Worm (Caenorhabditis elegans) whole organism, L3 larva: ENCODE data around the gene Y37H2A.12.

Experiments
- R02D3.7 ChIP-seq: fragments of 150-350 bp; optimal IDR thresholded peaks from 2 replicates; lab custom pipeline; 2014; ENCODE audit warnings: missing biosample characterization, missing genetic modification characterization
- ZK546.5 ChIP-seq: sonication (generic microtip); optimal IDR thresholded peaks from 2 replicates; lab custom pipeline; 2017; ENCODE audit warnings: missing biosample characterization, missing genetic modification characterization
- aly-2 ChIP-seq: fragments of 150-350 bp; optimal IDR thresholded peaks from 2 replicates; lab custom pipeline; 2014; ENCODE audit warnings: missing biosample characterization, missing genetic modification characterization
- ama-1 ChIP-seq: fragments of 150-350 bp; optimal IDR thresholded peaks from 2 replicates; lab custom pipeline; 2018
- ceh-16 ChIP-seq: sonication (generic microtip); optimal IDR thresholded peaks from 2 replicates; lab custom pipeline; 2017; ENCODE audit warnings: missing biosample characterization, missing genetic modification characterization
- ceh-9 ChIP-seq: sonication (generic microtip); optimal IDR thresholded peaks from 2 replicates; lab custom pipeline; 2018; ENCODE audit warnings: missing biosample characterization, missing genetic modification characterization
- daf-12 ChIP-seq: fragments of 150-350 bp; optimal IDR thresholded peaks from 2 replicates; lab custom pipeline; 2014; ENCODE audit warnings: missing biosample characterization, missing genetic modification reagents, missing genetic modification characterization
- egl-27 ChIP-seq: sonication (generic microtip); optimal IDR thresholded peaks from 4 replicates; lab custom pipeline; 2017; ENCODE audit warnings: missing biosample characterization, missing genetic modification reagents, missing genetic modification characterization
- elt-1 ChIP-seq: fragments of 150-350 bp; optimal IDR thresholded peaks from 2 replicates; lab custom pipeline; 2014; ENCODE audit warnings: missing biosample characterization, missing genetic modification characterization
- elt-3 ChIP-seq, 3 experiments: fragments of 150-350 bp in 1 of 3; sonication (generic microtip) in 2 of 3; optimal IDR thresholded peaks; 2 replicates in 2 of 3; 4 replicates in 1 of 3; lab custom pipeline; 2014 to 2017; ENCODE audit warnings: missing biosample characterization in 3 of 3, missing genetic modification characterization in 3 of 3
- fkh-10 ChIP-seq: sonication (generic microtip); optimal IDR thresholded peaks from 2 replicates; lab custom pipeline; 2017; ENCODE audit warnings: missing biosample characterization, missing genetic modification reagents, missing genetic modification characterization
- fkh-2 ChIP-seq: fragments of 150-350 bp; optimal IDR thresholded peaks from 2 replicates; lab custom pipeline; 2014; ENCODE audit warnings: missing biosample characterization, missing genetic modification reagents, missing genetic modification characterization
- fos-1 ChIP-seq: fragments of 150-350 bp; optimal IDR thresholded peaks from 2 replicates; lab custom pipeline; 2014; ENCODE audit warnings: missing biosample characterization, missing genetic modification characterization
- hmg-11 ChIP-seq: sonication (generic microtip); optimal IDR thresholded peaks from 2 replicates; lab custom pipeline; 2016; ENCODE audit warnings: missing genetic modification characterization, missing compliant biosample characterization
- lin-39 ChIP-seq: fragments of 150-350 bp; optimal IDR thresholded peaks from 2 replicates; lab custom pipeline; 2018; ENCODE audit warnings: missing biosample characterization, missing genetic modification reagents, missing genetic modification characterization
- lsy-12 ChIP-seq: sonication (generic microtip); optimal IDR thresholded peaks from 2 replicates; lab custom pipeline; 2016; ENCODE audit warnings: mild to moderate bottlenecking, missing genetic modification characterization, missing compliant biosample characterization
- nfya-1 ChIP-seq: sonication (generic microtip); optimal IDR thresholded peaks from 2 replicates; lab custom pipeline; 2017; ENCODE audit warnings: missing genetic modification characterization, mild to moderate bottlenecking, missing compliant biosample characterization, antibody characterized with exemption, moderate library complexity; ENCODE audit not compliant: insufficient read depth
- nhr-11 ChIP-seq: fragments of 150-350 bp; optimal IDR thresholded peaks from 2 replicates; lab custom pipeline; 2014; ENCODE audit warnings: missing biosample characterization, missing genetic modification characterization
- nhr-12 ChIP-seq: fragments of 150-350 bp; optimal IDR thresholded peaks from 2 replicates; lab custom pipeline; 2014; ENCODE audit warnings: missing biosample characterization, missing genetic modification characterization
- nhr-23 ChIP-seq: fragments of 150-350 bp; optimal IDR thresholded peaks from 2 replicates; lab custom pipeline; 2014; ENCODE audit warnings: missing biosample characterization, missing genetic modification reagents, missing genetic modification characterization
- nhr-25 ChIP-seq: sonication (generic microtip); optimal IDR thresholded peaks from 2 replicates; lab custom pipeline; 2017; ENCODE audit warnings: missing biosample characterization, missing genetic modification characterization
- nhr-28 ChIP-seq: fragments of 150-350 bp; optimal IDR thresholded peaks from 2 replicates; lab custom pipeline; 2014; ENCODE audit warnings: missing biosample characterization, missing genetic modification characterization
- nhr-67 ChIP-seq: fragments of 150-350 bp; optimal IDR thresholded peaks from 2 replicates; lab custom pipeline; 2014; ENCODE audit warnings: missing biosample characterization, missing genetic modification characterization
- nhr-76 ChIP-seq: fragments of 150-350 bp; sonication (generic microtip); optimal IDR thresholded peaks from 5 replicates; lab custom pipeline; 2014; ENCODE audit warnings: missing biosample characterization, missing genetic modification characterization
- nhr-77 ChIP-seq: fragments of 150-350 bp; optimal IDR thresholded peaks from 2 replicates; lab custom pipeline; 2014; ENCODE audit warnings: missing biosample characterization, missing genetic modification characterization
- pha-4 ChIP-seq: fragments of 150-350 bp; optimal IDR thresholded peaks from 2 replicates; lab custom pipeline; 2014; ENCODE audit warnings: missing biosample characterization, missing genetic modification reagents, missing genetic modification characterization
- pqm-1 ChIP-seq: fragments of 150-350 bp; optimal IDR thresholded peaks from 2 replicates; lab custom pipeline; 2017; ENCODE audit warnings: missing biosample characterization, missing genetic modification characterization, inconsistent platforms
- skn-1 ChIP-seq: fragments of 150-350 bp; optimal IDR thresholded peaks from 2 replicates; lab custom pipeline; 2014; ENCODE audit warnings: missing biosample characterization, missing genetic modification characterization
- snpc-4 ChIP-seq: fragments of 150-350 bp; optimal IDR thresholded peaks from 2 replicates; lab custom pipeline; 2014; ENCODE audit warnings: missing biosample characterization, missing genetic modification characterization
- unc-39 ChIP-seq: sonication (generic microtip); optimal IDR thresholded peaks from 4 replicates; lab custom pipeline; 2017; ENCODE audit warnings: missing biosample characterization, missing genetic modification characterization
- zag-1 ChIP-seq: fragments of 150-350 bp; optimal IDR thresholded peaks from 2 replicates; lab custom pipeline; 2014; ENCODE audit warnings: missing biosample characterization, missing genetic modification characterization

The Y37H2A.12 gene

ce11 chrV:18125075-18125474, 5.9 kb downstream of the Y37H2A.12 start, which contains the start of gene fbxa-210:
Gene fbxa-210 (plus strand): TSS chrV:18125375.
- no peak for TF ChIP-seq elt-3 (tag; optimal IDR thresholded peaks at IDR 0.05; lab: Kevin White, UChicago)

- no peak for TF ChIP-seq ama-1 (lab: Kevin White, UChicago)
- no peak for TF ChIP-seq fkh-10 (GFP tag; lab: Kevin White, UChicago)
- TF ChIP-seq hmg-11 (tag; lab: Kevin White, UChicago) = no peak
- TF ChIP-seq skn-1 (tag; lab: Kevin White, UChicago) = no peak
- no peak for TF ChIP-seq nhr-76 (tag; lab: Kevin White, UChicago)
- TF ChIP-seq nhr-25 = no peak
Observed at ce11 chrV:18123639-18124038, 7.3 kb downstream of the Y37H2A.12 start, which contains the start of gene fbxa-107. Gene fbxa-107 (plus strand): TSS chrV:18123939.

ce11 chrV:18109449-18109848, 21.5 kb downstream of the Y37H2A.12 start:
- TF ChIP-seq unc-39 (tag; lab: Kevin White, UChicago) (no peak), nfya-1 (tag; lab: Kevin White, UChicago) (no peak), nhr-11 (tag; lab: Kevin White, UChicago) (no peak), egl-27 (tag; lab: Kevin White, UChicago) (no peak), aly-2 (no peak), snpc-4 (tag; lab: Kevin White, UChicago) (no peak), fos-1 (no peak), fkh-2 (tag; lab: Kevin White, UChicago) (no peak), ama-1 (lab: Kevin White, UChicago) (no peak), lin-39 (tag; lab: Kevin White, UChicago) (no peak), ZK546.5 (tag; lab: Kevin White, UChicago) (no peak), nhr-28 (tag; lab: Kevin White, UChicago) (no peak), daf-12 (tag; lab: Kevin White, UChicago) (no peak)

DNA sequence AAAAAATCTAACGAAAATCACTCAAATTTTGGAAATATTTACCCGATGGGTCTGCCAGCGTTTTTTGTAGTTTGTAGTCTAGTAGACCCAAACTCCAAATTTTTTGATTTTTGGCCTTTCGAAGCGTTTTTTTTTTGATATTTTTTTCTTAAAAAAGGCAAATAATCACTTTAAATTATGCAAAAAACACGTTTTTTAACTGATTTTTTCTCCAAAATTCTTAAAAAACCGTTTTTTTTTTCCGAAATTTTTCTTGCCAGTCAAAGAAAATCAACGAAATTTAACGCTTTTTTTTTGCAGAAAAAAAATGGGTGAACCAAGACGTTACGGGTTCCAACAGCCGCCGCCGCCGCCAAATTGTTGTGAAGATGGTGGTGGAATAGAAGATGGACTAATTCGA, 23.0 kb downstream of the Y37H2A.12 start, which contains the start of gene Y37H2A.1:
Y37H2A.1 (plus strand) TSS at position 301 of the 400 bp plus-strand sequence.
- TF ChIP-seq pha-4 (tag; lab: Kevin White, UChicago) (no peak), fos-1 (no peak), elt-3 (tag; optimal IDR thresholded peaks at IDR 0.05; lab: Kevin White, UChicago) (no peak), nhr-23 (tag; lab: Kevin White, UChicago) (no peak), aly-2 (no peak), ceh-16 (tag; lab: Kevin White, UChicago) (no peak), lsy-12 (tag; lab: Kevin White, UChicago) (no peak), lin-39 (tag; lab: Kevin White, UChicago) (no peak), fkh-2 (tag; lab: Kevin White, UChicago) (no peak), fkh-10 (GFP tag; lab: Kevin White, UChicago) (no peak), nhr-77 (tag; lab: Kevin White, UChicago) (no peak), R02D3.7 (tag; lab: Kevin White, UChicago) (no peak)
- TF ChIP-seq, all 47 proteins: peak for 0

DNA sequence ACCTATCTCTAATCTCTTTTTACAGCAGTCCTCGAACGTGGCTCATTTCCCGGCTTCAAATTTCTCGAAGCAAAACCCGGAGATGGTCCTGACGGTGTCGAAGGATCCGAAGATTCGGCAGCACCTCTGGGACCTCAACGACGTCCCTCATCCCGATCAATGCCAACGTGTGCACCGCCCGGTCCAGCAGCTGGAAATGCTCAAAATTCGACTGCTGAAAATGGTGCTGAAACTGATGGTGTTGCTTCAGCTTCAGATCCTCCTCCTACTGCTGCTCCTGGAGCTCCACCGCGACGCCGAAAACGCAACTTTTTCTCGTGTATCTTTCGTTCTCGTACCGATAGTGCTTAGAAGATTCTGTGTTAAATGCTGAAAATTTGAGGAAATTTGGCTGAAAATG, 24.9 kb downstream of the Y37H2A.12 start:
- TF ChIP-seq hmg-11 (tag; lab: Kevin White, UChicago) (no peak), nhr-23 (tag; lab: Kevin White, UChicago) (no peak), nhr-12 (tag; lab: Kevin White, UChicago) (no peak), lsy-12 (tag; lab: Kevin White, UChicago) (no peak), ZK546.5 (tag; lab: Kevin White, UChicago) (no peak), nhr-77 (tag; lab: Kevin White, UChicago) (no peak), fkh-2 (tag; lab: Kevin White, UChicago) (no peak), egl-27 (tag; lab: Kevin White, UChicago) (no peak), zag-1 (tag; lab: Kevin White, UChicago) (no peak), snpc-4 (tag; lab: Kevin White, UChicago) (no peak), nhr-67 (tag; lab: Kevin White, UChicago) (no peak), pqm-1 (tag; lab: Kevin White, UChicago) (no peak), elt-1 (tag; lab: Kevin White, UChicago) (no peak)

DNA sequence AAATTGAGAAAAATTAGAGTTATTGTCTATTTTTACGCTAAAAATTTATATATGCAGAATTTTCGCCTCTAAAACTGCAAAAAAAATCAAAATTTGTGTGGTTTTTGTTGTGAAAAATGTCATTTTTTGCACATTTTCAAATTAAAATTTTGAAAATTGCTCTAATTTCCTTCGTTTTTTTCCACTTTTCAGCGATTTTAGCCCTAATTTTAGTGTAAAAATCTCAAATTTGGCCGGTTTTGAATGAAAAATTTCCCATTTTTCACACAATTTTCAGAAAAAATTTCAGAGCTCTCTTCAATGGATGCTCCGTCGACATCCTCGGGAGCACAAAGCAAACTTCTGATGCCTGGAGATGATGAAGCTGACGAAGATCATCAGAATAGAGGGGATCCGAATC, 32.5 kb downstream of the Y37H2A.12 start, which contains the start of gene par-4:
par-4 (plus strand) TSS at position 301 of the 400 bp plus-strand sequence.
- no peak for TF ChIP-seq ceh-9 (tag; lab: Kevin White, UChicago)
